Worm (Caenorhabditis elegans) whole organism, L1 larva: ENCODE measurements around the gene copb-2.

Experiments
- C04F5.9 ChIP-seq: sonication (generic microtip); optimal IDR thresholded peaks from 2 replicates; lab custom pipeline; 2016; ENCODE audit warnings: missing genetic modification characterization, missing compliant biosample characterization
- C34B4.2 ChIP-seq: sonication (generic microtip); optimal IDR thresholded peaks from 2 replicates; lab custom pipeline; 2017; ENCODE audit warnings: mild to moderate bottlenecking, missing genetic modification characterization, missing compliant biosample characterization
- aha-1 ChIP-seq: fragments of 150-350 bp; optimal IDR thresholded peaks from 2 replicates; lab custom pipeline; 2014; ENCODE audit warnings: missing biosample characterization, missing genetic modification characterization
- ceh-82 ChIP-seq, 3 experiments: fragments of 150-350 bp in 1 of 3; sonication (generic microtip) in 2 of 3; optimal IDR thresholded peaks; 2 replicates each; lab custom pipeline; 2014 to 2017; ENCODE audit warnings: missing biosample characterization in 3 of 3, missing genetic modification characterization in 3 of 3
- ceh-88 ChIP-seq: fragments of 200-800 bp; sonication (Bioruptor generic); IDR thresholded peaks from 2 replicates; pipeline ENCODE4 v1.3.6; 2022; ENCODE audit warnings: missing genetic modification characterization, missing compliant biosample characterization
- ces-1 ChIP-seq: fragments of 150-350 bp; optimal IDR thresholded peaks from 2 replicates; lab custom pipeline; 2014; ENCODE audit warnings: missing biosample characterization, missing genetic modification reagents, missing genetic modification characterization
- efl-1 ChIP-seq, 4 experiments: fragments of 150-350 bp; optimal IDR thresholded peaks in 3 of 4; peaks in 1 of 4; 1 replicate in 1 of 4; 2 replicates in 3 of 4; lab custom pipeline; 2014; ENCODE audit warnings: missing biosample characterization in 2 of 4, missing genetic modification characterization in 2 of 4, missing genetic modification reagents in 2 of 4
- egl-13 ChIP-seq: sonication (generic microtip); optimal IDR thresholded peaks from 2 replicates; lab custom pipeline; 2016; ENCODE audit warnings: missing genotype, missing genetic modification reagents, missing genetic modification characterization, missing compliant biosample characterization
- elt-2 ChIP-seq: sonication (generic microtip); optimal IDR thresholded peaks from 2 replicates; lab custom pipeline; 2016; ENCODE audit warnings: missing genetic modification characterization, mild to moderate bottlenecking, inconsistent platforms, missing compliant biosample characterization, missing genetic modification reagents
- elt-3 ChIP-seq, 6 experiments: fragments of 150-350 bp in 1 of 6; sonication (generic microtip); optimal IDR thresholded peaks; 2 replicates each; lab custom pipeline; 2017 to 2018; ENCODE audit warnings: missing biosample characterization in 6 of 6, missing genetic modification characterization in 6 of 6, inconsistent platforms in 1 of 6
- fkh-10 ChIP-seq: sonication (generic microtip); optimal IDR thresholded peaks from 2 replicates; lab custom pipeline; 2017; ENCODE audit warnings: missing biosample characterization, missing genetic modification reagents, missing genetic modification characterization
- hlh-17 ChIP-seq: fragments of 200-800 bp; sonication (Bioruptor generic); optimal IDR thresholded peaks from 2 replicates; lab custom pipeline; 2018; ENCODE audit warnings: missing genetic modification characterization, mild to moderate bottlenecking, missing compliant biosample characterization, moderate library complexity, borderline replicate concordance
- hlh-4 ChIP-seq: sonication (generic microtip); optimal IDR thresholded peaks from 2 replicates; lab custom pipeline; 2016; ENCODE audit warnings: mild to moderate bottlenecking, missing genetic modification characterization, missing compliant biosample characterization
- hpl-2 ChIP-seq: fragments of 150-350 bp; optimal IDR thresholded peaks from 2 replicates; lab custom pipeline; 2014; ENCODE audit warnings: missing biosample characterization, missing genetic modification reagents, missing genetic modification characterization
- irx-1 ChIP-seq: sonication (generic microtip); optimal IDR thresholded peaks from 2 replicates; lab custom pipeline; 2016; ENCODE audit warnings: missing genetic modification characterization, missing compliant biosample characterization
- isw-1 ChIP-seq: fragments of 200-800 bp; sonication (Bioruptor generic); IDR thresholded peaks from 2 replicates; pipeline ENCODE4 v1.3.6; 2022; ENCODE audit warnings: missing genetic modification characterization, missing compliant biosample characterization
- lin-15B ChIP-seq: fragments of 150-350 bp; sonication (generic microtip); optimal IDR thresholded peaks from 3 replicates; lab custom pipeline; 2014; ENCODE audit warnings: missing biosample characterization, missing genetic modification characterization
- mdl-1 ChIP-seq, 2 experiments: fragments of 150-350 bp; optimal IDR thresholded peaks; 2 replicates each; lab custom pipeline; 2014 to 2017; ENCODE audit warnings: missing biosample characterization in 2 of 2, missing genetic modification characterization in 2 of 2, inconsistent platforms in 1 of 2
- mef-2 ChIP-seq: fragments of 150-350 bp; optimal IDR thresholded peaks from 2 replicates; lab custom pipeline; 2014; ENCODE audit warnings: missing biosample characterization, missing genetic modification characterization
- nhr-11 ChIP-seq: fragments of 150-350 bp; optimal IDR thresholded peaks from 2 replicates; lab custom pipeline; 2014; ENCODE audit warnings: missing biosample characterization, missing genetic modification characterization
- nhr-12 ChIP-seq: sonication (generic microtip); optimal IDR thresholded peaks from 2 replicates; lab custom pipeline; 2017; ENCODE audit warnings: missing biosample characterization, missing genetic modification characterization
- nhr-20 ChIP-seq: sonication (generic microtip); optimal IDR thresholded peaks from 2 replicates; lab custom pipeline; 2016; ENCODE audit warnings: mild to moderate bottlenecking, missing genetic modification characterization, missing compliant biosample characterization
- nhr-28 ChIP-seq: fragments of 150-350 bp; optimal IDR thresholded peaks from 2 replicates; lab custom pipeline; 2014; ENCODE audit warnings: missing biosample characterization, missing genetic modification characterization
- nhr-47 ChIP-seq: sonication (generic microtip); optimal IDR thresholded peaks from 2 replicates; lab custom pipeline; 2016; ENCODE audit warnings: mild to moderate bottlenecking, missing genetic modification characterization, moderate library complexity, missing compliant biosample characterization
- nhr-71 ChIP-seq: sonication (generic microtip); optimal IDR thresholded peaks from 2 replicates; lab custom pipeline; 2016; ENCODE audit warnings: mild to moderate bottlenecking, missing genetic modification characterization, moderate library complexity, missing compliant biosample characterization
- nhr-85 ChIP-seq: sonication (generic microtip); peaks from one replicate; lab custom pipeline; 2016; ENCODE audit warnings: missing genetic modification characterization, inconsistent platforms, missing compliant biosample characterization
- pag-3 ChIP-seq: sonication (generic microtip); optimal IDR thresholded peaks from 2 replicates; lab custom pipeline; 2017; ENCODE audit warnings: missing genetic modification characterization, mild to moderate bottlenecking, missing compliant biosample characterization, antibody characterized with exemption, borderline replicate concordance; ENCODE audit not compliant: insufficient read depth
- pqm-1 ChIP-seq: sonication (generic microtip); optimal IDR thresholded peaks from 3 replicates; lab custom pipeline; 2017; ENCODE audit warnings: missing biosample characterization, missing genetic modification characterization
- snu-23 ChIP-seq: sonication (generic microtip); optimal IDR thresholded peaks from 2 replicates; lab custom pipeline; 2016; ENCODE audit warnings: missing genetic modification characterization, missing compliant biosample characterization
- tbx-2 ChIP-seq: sonication (generic microtip); optimal IDR thresholded peaks from 2 replicates; lab custom pipeline; 2016; ENCODE audit warnings: missing genetic modification characterization, missing compliant biosample characterization
- tlp-1 ChIP-seq: fragments of 150-350 bp; optimal IDR thresholded peaks from 2 replicates; lab custom pipeline; 2014; ENCODE audit warnings: missing biosample characterization, missing genetic modification characterization
- unc-130 ChIP-seq: fragments of 150-350 bp; optimal IDR thresholded peaks from 2 replicates; lab custom pipeline; 2017; ENCODE audit warnings: missing biosample characterization, missing genetic modification characterization, inconsistent platforms
- unc-86 ChIP-seq: sonication (generic microtip); optimal IDR thresholded peaks from 2 replicates; lab custom pipeline; 2016; ENCODE audit warnings: missing genetic modification characterization, missing compliant biosample characterization
- vab-15 ChIP-seq: sonication (generic microtip); optimal IDR thresholded peaks from 2 replicates; lab custom pipeline; 2017; ENCODE audit warnings: missing genotype, mild to moderate bottlenecking, missing genetic modification characterization, missing compliant biosample characterization
- xbp-1 ChIP-seq: sonication (generic microtip); optimal IDR thresholded peaks from 2 replicates; lab custom pipeline; 2016; ENCODE audit warnings: missing genetic modification characterization, missing compliant biosample characterization
- ztf-4 ChIP-seq: fragments of 150-350 bp; optimal IDR thresholded peaks from 2 replicates; lab custom pipeline; 2014; ENCODE audit warnings: missing biosample characterization, missing genetic modification characterization

copb-2 gene

ce11 chrIV:9496306-9496705 lies 36.8 kb downstream of the copb-2 start, which contains the start of gene sru-3:
Gene sru-3, plus strand, starts transcription at chrIV:9496606.
- TF ChIP-seq ces-1 (GFP tag; lab: Kevin White, UChicago) (no peak), nhr-85 (peak; percentile 25)

DNA sequence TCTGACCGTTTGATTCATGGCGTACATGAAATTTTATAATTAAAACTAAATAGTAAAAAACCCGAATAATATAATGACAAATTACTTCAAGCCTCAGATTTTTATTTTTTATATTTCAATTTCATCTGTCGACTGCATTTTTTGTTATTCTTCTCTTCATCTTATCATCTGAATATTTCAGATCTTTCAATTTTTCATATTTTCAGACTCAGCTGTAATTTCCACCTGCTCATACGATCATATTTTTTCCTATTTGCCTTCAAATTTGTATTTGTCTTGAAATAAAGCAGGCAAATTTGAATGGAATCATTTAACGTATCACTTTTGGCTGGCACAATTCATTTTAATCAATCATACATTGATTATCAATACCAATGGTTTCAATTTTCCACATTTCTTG lies 38.6 kb downstream of the copb-2 start, which contains the start of gene sru-4:
Gene sru-4, plus strand, starts transcription at position 301 of the 400 bp plus-strand sequence.
- TF ChIP-seq ztf-4 (tag; lab: Kevin White, UChicago) (no peak), hlh-4 (tag; lab: Kevin White, UChicago) (no peak), egl-13 (tag; lab: Kevin White, UChicago) (no peak), fkh-10 (no peak), nhr-71 (tag; lab: Kevin White, UChicago) (no peak), mdl-1 (tag; optimal IDR thresholded peaks at IDR 0.05; lab: Kevin White, UChicago) (no peak), tbx-2 (tag; lab: Kevin White, UChicago) (no peak), C34B4.2 (no peak), mef-2 (tag; lab: Kevin White, UChicago) (no peak), ceh-88 (GFP tag; lab: Robert Waterston, UW) (no peak), ces-1 (GFP tag; lab: Kevin White, UChicago) (no peak), nhr-47 (tag; lab: Kevin White, UChicago) (no peak), snu-23 (GFP tag; lab: Kevin White, UChicago) (no peak), xbp-1 (tag; lab: Kevin White, UChicago) (no peak)
- TF ChIP-seq, all 84 proteins: peak for 0

DNA sequence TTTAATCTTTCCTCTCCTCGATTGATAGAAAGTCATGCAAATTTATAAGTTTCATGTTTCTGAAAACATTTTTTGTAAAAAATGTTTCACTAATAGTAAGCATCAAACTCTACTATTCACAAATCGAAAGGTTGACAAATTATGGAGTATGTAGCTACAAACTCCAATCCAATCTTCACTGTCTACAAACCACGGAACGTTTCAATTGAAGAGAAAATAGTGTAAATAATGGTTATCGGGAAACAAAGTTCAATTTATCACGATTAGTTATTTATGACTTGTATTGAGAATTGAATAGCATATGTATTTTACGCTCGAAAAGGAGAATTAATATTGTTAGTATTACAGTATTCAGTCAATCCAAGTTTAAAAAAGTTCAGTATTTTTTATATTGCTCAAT lies 40.1 kb downstream of the copb-2 start:
- TF ChIP-seq irx-1 (tag; lab: Kevin White, UChicago) (no peak), hlh-4 (tag; lab: Kevin White, UChicago) (no peak), nhr-12 (no peak), unc-86 (tag; lab: Kevin White, UChicago) (no peak), aha-1 (tag; lab: Kevin White, UChicago) (no peak), vab-15 (tag; lab: Kevin White, UChicago) (no peak), mdl-1 (tag; optimal IDR thresholded peaks at IDR 0.05; lab: Kevin White, UChicago) (no peak), nhr-28 (no peak), hlh-17 (GFP tag; lab: Kevin White, UChicago) (no peak), elt-3 (tag; optimal IDR thresholded peaks at IDR 0.05; lab: Kevin White, UChicago) (no peak), ceh-82 (tag; optimal IDR thresholded peaks at IDR 0.05; lab: Kevin White, UChicago) (no peak), C04F5.9 (tag; lab: Kevin White, UChicago) (no peak), pag-3 (tag; lab: Kevin White, UChicago) (no peak), unc-130 (tag; lab: Kevin White, UChicago) (no peak), nhr-11 (tag; lab: Kevin White, UChicago) (no peak), pqm-1 (tag; lab: Kevin White, UChicago) (no peak), tlp-1 (tag; lab: Kevin White, UChicago) (no peak), lin-15B (no peak), isw-1 (GFP tag; lab: Robert Waterston, UW) (no peak)

ce11 chrIV:9500100-9500499 lies 40.6 kb downstream of the copb-2 start, which contains the start of gene ugt-21:
Gene ugt-21, plus strand, starts transcription at chrIV:9500311.
- TF ChIP-seq nhr-20 (tag; lab: Kevin White, UChicago), result no peak
- no peak for TF ChIP-seq efl-1 (optimal IDR thresholded peaks at IDR 0.05; lab: Kevin White, UChicago)
- peak in 1 of 2 experiments; percentile 69 for TF ChIP-seq efl-1 (GFP tag; optimal IDR thresholded peaks at IDR 0.05 in 1 of 2; lab: Kevin White, UChicago)
- TF ChIP-seq elt-2 (tag; lab: Kevin White, UChicago), result peak; percentile 69
- TF ChIP-seq hpl-2 (GFP tag; lab: Kevin White, UChicago), result no peak
- no peak for TF ChIP-seq nhr-28
- TF ChIP-seq ces-1 (GFP tag; lab: Kevin White, UChicago), result no peak
